Worm (Caenorhabditis elegans): ENCODE data around the gene C41H7.9.

The C41H7.9 gene

DNA sequence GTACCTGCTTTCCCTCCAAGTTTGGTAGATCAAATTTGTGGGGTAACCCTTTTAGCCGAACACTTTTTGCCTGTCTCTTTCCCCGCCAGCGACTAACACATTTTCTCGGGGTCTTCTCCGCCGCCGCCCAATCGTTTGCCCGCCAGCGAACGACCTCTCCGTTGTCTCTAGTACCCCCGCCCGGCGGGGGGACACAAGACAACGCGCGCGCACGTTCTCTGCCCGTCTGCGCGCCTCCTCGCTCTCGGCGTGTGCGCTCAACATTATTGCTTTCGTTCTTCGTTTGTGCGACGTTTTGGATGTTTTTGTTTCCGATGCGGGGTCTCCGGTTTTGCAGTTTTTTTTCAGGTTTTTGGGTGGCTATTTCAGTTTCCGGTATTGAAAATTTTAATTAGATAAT is 43.5 kb upstream of the C41H7.9 start (continued):
- TF ChIP-seq daf-19 (GFP tag; conservative IDR thresholded peaks at IDR 0.05) = no peak
- TF ChIP-seq nhr-25 (tag; optimal IDR thresholded peaks at IDR 0.05; ENCODE audit: borderline replicate concordance, insufficient read depth) = no peak
- peak; percentile 14 for TF ChIP-seq spr-1 (tag; optimal IDR thresholded peaks at IDR 0.05)
- peak; percentile 50; the same call in 1 of the 2 replicates for TF ChIP-seq egl-43 (GFP tag; IDR thresholded peaks at IDR 0.05)
- no peak for TF ChIP-seq ceh-82 (tag; optimal IDR thresholded peaks at IDR 0.05)
- TF ChIP-seq vab-7 (GFP tag; IDR thresholded peaks at IDR 0.05) = no peak

ce11 chrII:3054622-3055021 is 42.6 kb upstream of the C41H7.9 start:
- TF ChIP-seq nhr-6 (tag; optimal IDR thresholded peaks at IDR 0.05) (no peak), mxl-3 (GFP tag; optimal IDR thresholded peaks at IDR 0.05) (peak; percentile 17), hif-1 (tag; optimal IDR thresholded peaks at IDR 0.05) (peak in 1 of 2 experiments; percentile 17), rbr-2 (tag; optimal IDR thresholded peaks at IDR 0.05) (peak; percentile 21), unc-39 (tag; optimal IDR thresholded peaks at IDR 0.05) (no peak), mes-2 (tag; optimal IDR thresholded peaks at IDR 0.05; ENCODE audit: poor library complexity, severe bottlenecking) (peak; percentile 30), T26A8.4 (GFP tag; IDR thresholded peaks at IDR 0.05) (no peak), set-16 (GFP tag; IDR thresholded peaks at IDR 0.05) (peak; percentile 85), nhr-28 (tag; optimal IDR thresholded peaks at IDR 0.05) (peak; percentile 40), daf-16 (GFP tag; optimal IDR thresholded peaks at IDR 0.05) (no peak), daf-16 (tag; optimal IDR thresholded peaks at IDR 0.05) (peak; percentile 29), hmg-1.1 (GFP tag; IDR thresholded peaks at IDR 0.05) (peak; percentile 68; the same call in 1 of the 2 replicates), pha-4 (GFP tag; IDR thresholded peaks at IDR 0.05) (0 out of 2 replicates have a peak, but pooled peaks have one; percentile 5), pha-4 (tag; optimal IDR thresholded peaks at IDR 0.05) (no peak), hlh-11 (tag; optimal IDR thresholded peaks at IDR 0.05) (peak; percentile 33)

DNA sequence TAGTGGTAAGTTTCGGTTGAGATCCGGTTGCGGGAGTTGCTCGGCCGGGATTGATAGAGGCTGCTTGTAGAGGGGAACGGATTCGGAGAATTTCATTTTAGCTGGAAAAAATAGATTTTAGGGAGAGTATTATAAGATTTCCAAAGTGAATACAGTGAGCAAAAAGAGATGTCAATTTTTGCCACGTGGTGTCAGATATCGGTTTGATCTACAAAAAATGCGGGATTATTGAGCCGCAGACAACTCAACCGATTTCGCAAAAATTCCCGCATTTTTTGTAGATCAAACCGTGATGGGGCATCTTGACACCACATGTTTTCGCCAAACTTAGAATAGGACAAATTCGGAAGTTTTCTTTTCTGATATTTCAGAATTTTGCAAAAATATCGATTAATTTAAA is 42.2 kb upstream of the C41H7.9 start, which contains the start of gene lido-13:
lido-13 (minus strand) TSS at position 101 of the 400 bp plus-strand sequence.
- TF ChIP-seq F49E8.2 (tag; optimal IDR thresholded peaks at IDR 0.05; ENCODE audit: borderline replicate concordance) = no peak
- TF ChIP-seq nhr-111 (GFP tag; optimal IDR thresholded peaks at IDR 0.05) = no peak
- no peak for TF ChIP-seq T20F7.1 (GFP tag; optimal IDR thresholded peaks at IDR 0.05)
- no peak for TF ChIP-seq mxl-2 (GFP tag; conservative IDR thresholded peaks at IDR 0.05)
- no peak for TF ChIP-seq hlh-30 (tag; optimal IDR thresholded peaks at IDR 0.05; ENCODE audit: insufficient read depth)

DNA sequence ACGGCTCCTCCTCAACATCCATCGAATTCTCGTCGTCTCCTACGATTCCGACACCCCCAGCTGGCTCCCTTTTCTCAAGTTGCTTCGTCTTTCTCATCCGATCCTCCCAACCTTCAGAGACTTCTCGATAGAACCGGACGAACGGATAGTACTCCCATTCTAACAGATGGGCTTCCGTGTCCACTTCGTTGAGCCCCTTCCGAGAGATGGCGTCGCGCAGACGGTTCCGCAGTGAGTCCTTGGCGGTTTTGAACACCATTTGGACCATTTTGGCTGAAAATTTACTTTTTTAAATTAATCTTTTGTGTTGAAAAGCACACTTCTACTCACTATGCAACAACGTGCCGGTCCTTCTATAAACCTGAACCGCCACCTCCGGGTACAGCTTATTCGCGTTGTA is 41.7 kb upstream of the C41H7.9 start:
- TF ChIP-seq aha-1 (tag) (peak; percentile 95), daf-8 (GFP tag; IDR thresholded peaks at IDR 0.05) (no peak), hif-1 (tag; optimal IDR thresholded peaks at IDR 0.05) (no peak)

DNA sequence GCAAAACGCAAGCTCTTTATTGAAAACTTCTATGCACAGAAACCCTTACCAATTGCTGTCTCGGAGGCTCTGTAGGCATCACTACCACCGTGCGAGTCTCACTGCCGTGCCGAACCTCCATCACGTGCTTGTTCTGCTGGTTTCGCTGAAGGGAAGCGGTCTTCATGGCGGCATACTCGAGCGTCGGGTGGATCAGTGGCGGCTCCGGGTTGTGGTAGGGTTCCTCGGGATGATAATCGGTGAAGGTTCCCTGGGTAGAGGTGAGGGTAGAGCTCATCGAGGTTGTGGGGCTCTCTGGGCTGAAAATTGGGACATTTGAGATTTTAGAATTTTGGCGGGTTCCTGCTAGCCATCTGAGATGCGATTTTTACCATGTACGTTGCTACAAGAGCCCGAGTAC is 40.8 kb upstream of the C41H7.9 start:
- TF ChIP-seq spr-1 (tag; optimal IDR thresholded peaks at IDR 0.05) (no peak), set-16 (GFP tag; IDR thresholded peaks at IDR 0.05) (peak; percentile 76), snpc-1.2 (GFP tag; IDR thresholded peaks at IDR 0.05) (no peak), pqm-1 (tag; optimal IDR thresholded peaks at IDR 0.05) (no peak), daf-19 (GFP tag; conservative IDR thresholded peaks at IDR 0.05) (no peak), lir-3 (tag; optimal IDR thresholded peaks at IDR 0.05) (no peak)

ce11 chrII:3051332-3051731 is 39.3 kb upstream of the C41H7.9 start:
- TF ChIP-seq unc-62 (GFP tag; optimal IDR thresholded peaks at IDR 0.05 in 1 of 2) = peak in 1 of 2 experiments; percentile 94
- TF ChIP-seq unc-62 (tag; optimal IDR thresholded peaks at IDR 0.05) = no peak
- no peak for TF ChIP-seq Y5F2A.4 (GFP tag; optimal IDR thresholded peaks at IDR 0.05)

All from whole organism, L4 larva.